Fruit fly (Drosophila melanogaster) whole organism, prepupa: ENCODE measurements around the gene CG31817.

Source experiments
- Blimp-1 ChIP-seq: fragments of 200-800 bp; sonication (Bioruptor generic); optimal IDR thresholded peaks from 3 replicates; lab custom pipeline; 2017; ENCODE audit warnings: missing biosample characterization, missing genetic modification characterization, mild to moderate bottlenecking, moderate library complexity, missing genetic modification reagents
- CG10631 ChIP-seq: fragments of 200-800 bp; sonication (Bioruptor generic); optimal IDR thresholded peaks from 2 replicates; lab custom pipeline; 2016; ENCODE audit warnings: missing biosample characterization, missing genetic modification characterization
- CG10669 ChIP-seq: fragments of 200-800 bp; sonication (Bioruptor generic); optimal IDR thresholded peaks from 3 replicates; lab custom pipeline; 2018; ENCODE audit warnings: missing biosample characterization, mild to moderate bottlenecking, missing genetic modification characterization, moderate library complexity
- CG11294 ChIP-seq: fragments of 200-800 bp; sonication (Bioruptor generic); IDR thresholded peaks from 2 replicates; pipeline ENCODE4 v1.3.6; 2022; ENCODE audit warnings: missing biosample characterization, missing genetic modification characterization
- CG11762 ChIP-seq: fragments of 200-800 bp; sonication (Bioruptor generic); optimal IDR thresholded peaks from 3 replicates; lab custom pipeline; 2016; ENCODE audit warnings: missing biosample characterization, missing genetic modification characterization; ENCODE audit not compliant: insufficient read depth
- CG15336 ChIP-seq: fragments of 200-800 bp; sonication (Bioruptor generic); IDR thresholded peaks from 2 replicates; pipeline ENCODE4 v1.3.6; 2022; ENCODE audit warnings: missing biosample characterization, missing genetic modification characterization
- CG1621 ChIP-seq: fragments of 200-800 bp; sonication (Bioruptor generic); optimal IDR thresholded peaks from 3 replicates; lab custom pipeline; 2018; ENCODE audit warnings: missing biosample characterization, mild to moderate bottlenecking, missing genetic modification characterization
- CG31627 ChIP-seq: fragments of 200-800 bp; sonication (Bioruptor generic); optimal IDR thresholded peaks from 3 replicates; lab custom pipeline; 2016; ENCODE audit warnings: missing biosample characterization, missing genetic modification characterization
- CG34406 ChIP-seq: fragments of 200-800 bp; sonication (Bioruptor generic); optimal IDR thresholded peaks from 3 replicates; lab custom pipeline; 2016; ENCODE audit warnings: missing biosample characterization, missing genetic modification characterization
- CG3919 ChIP-seq: fragments of 200-800 bp; sonication (Bioruptor generic); optimal IDR thresholded peaks from 3 replicates; lab custom pipeline; 2016; ENCODE audit warnings: missing biosample characterization, missing genetic modification characterization
- CG4318 ChIP-seq: fragments of 200-800 bp; sonication (Bioruptor generic); optimal IDR thresholded peaks from 3 replicates; lab custom pipeline; 2017; ENCODE audit warnings: missing biosample characterization, mild to moderate bottlenecking, missing genetic modification characterization
- CG6163 ChIP-seq: fragments of 200-800 bp; sonication (Bioruptor generic); IDR thresholded peaks from 3 replicates; pipeline ENCODE4 v1.3.6; 2022; ENCODE audit warnings: missing biosample characterization, missing genetic modification characterization
- CG6276 ChIP-seq: fragments of 200-800 bp; sonication (Bioruptor generic); optimal IDR thresholded peaks from 2 replicates; lab custom pipeline; 2017; ENCODE audit warnings: missing biosample characterization, mild to moderate bottlenecking, missing genetic modification characterization
- CG6792 ChIP-seq: fragments of 200-800 bp; sonication (Bioruptor generic); optimal IDR thresholded peaks from 3 replicates; lab custom pipeline; 2016; ENCODE audit warnings: missing biosample characterization, missing genetic modification characterization
- CG7368 ChIP-seq: fragments of 200-800 bp; sonication (Bioruptor generic); optimal IDR thresholded peaks from 3 replicates; lab custom pipeline; 2016; ENCODE audit warnings: missing biosample characterization, missing genetic modification characterization
- CG8319 ChIP-seq: fragments of 200-800 bp; sonication (Bioruptor generic); optimal IDR thresholded peaks from 3 replicates; lab custom pipeline; 2016; ENCODE audit warnings: missing biosample characterization, missing genetic modification characterization
- CG9139 ChIP-seq: fragments of 200-800 bp; sonication (Bioruptor generic); optimal IDR thresholded peaks from 3 replicates; lab custom pipeline; 2017; ENCODE audit warnings: missing biosample characterization, mild to moderate bottlenecking, missing genetic modification characterization
- Eip93F ChIP-seq: fragments of 200-800 bp; sonication (Bioruptor generic); optimal IDR thresholded peaks from 2 replicates; lab custom pipeline; 2016; ENCODE audit warnings: missing biosample characterization, mild to moderate bottlenecking, missing genetic modification characterization
- Gug ChIP-seq: fragments of 200-800 bp; sonication (Bioruptor generic); IDR thresholded peaks from 2 replicates; pipeline ENCODE4 v1.3.6; 2022; ENCODE audit warnings: missing biosample characterization, missing genetic modification characterization
- Hr38 ChIP-seq: sonication (Bioruptor generic); optimal IDR thresholded peaks from 2 replicates; lab custom pipeline; 2016; ENCODE audit warnings: missing biosample characterization, missing genetic modification characterization
- Hr39 ChIP-seq: fragments of 200-800 bp; sonication (Bioruptor generic); optimal IDR thresholded peaks from 2 replicates; lab custom pipeline; 2016; ENCODE audit warnings: missing biosample characterization, missing genetic modification characterization
- Hr4 ChIP-seq: fragments of 200-800 bp; sonication (Bioruptor generic); optimal IDR thresholded peaks from 3 replicates; lab custom pipeline; 2016; ENCODE audit warnings: missing biosample characterization, missing genetic modification characterization
- Lpt ChIP-seq: fragments of 200-800 bp; sonication (Bioruptor generic); optimal IDR thresholded peaks from 3 replicates; lab custom pipeline; 2016; ENCODE audit warnings: missing biosample characterization, missing genetic modification characterization
- Met ChIP-seq: fragments of 200-800 bp; sonication (Bioruptor generic); optimal IDR thresholded peaks from 3 replicates; lab custom pipeline; 2016; ENCODE audit warnings: missing biosample characterization, missing genetic modification characterization
- Smox ChIP-seq: fragments of 200-800 bp; sonication (Bioruptor generic); optimal IDR thresholded peaks from 3 replicates; lab custom pipeline; 2016; ENCODE audit warnings: missing biosample characterization, missing genetic modification characterization
- Sox102F ChIP-seq: fragments of 200-800 bp; sonication (Bioruptor generic); optimal IDR thresholded peaks from 2 replicates; lab custom pipeline; 2016; ENCODE audit warnings: missing biosample characterization, mild to moderate bottlenecking, missing genetic modification characterization
- Sox14 ChIP-seq: fragments of 200-800 bp; sonication (Bioruptor generic); optimal IDR thresholded peaks from 3 replicates; lab custom pipeline; 2016; ENCODE audit warnings: missing biosample characterization, missing genetic modification characterization
- Sox15 ChIP-seq: fragments of 200-800 bp; sonication (Bioruptor generic); optimal IDR thresholded peaks from 3 replicates; lab custom pipeline; 2016; ENCODE audit warnings: missing biosample characterization, missing genetic modification characterization
- achi ChIP-seq: fragments of 200-800 bp; sonication (Bioruptor generic); optimal IDR thresholded peaks from 3 replicates; lab custom pipeline; 2016; ENCODE audit warnings: missing biosample characterization, missing genetic modification characterization
- acj6 ChIP-seq: fragments of 200-800 bp; sonication (Bioruptor generic); optimal IDR thresholded peaks from 3 replicates; lab custom pipeline; 2016; ENCODE audit warnings: missing biosample characterization, missing genetic modification characterization
- cyc ChIP-seq: fragments of 200-800 bp; sonication (Bioruptor generic); optimal IDR thresholded peaks from 3 replicates; lab custom pipeline; 2016; ENCODE audit warnings: missing biosample characterization, missing genetic modification characterization
- dac ChIP-seq: fragments of 200-800 bp; sonication (Bioruptor generic); optimal IDR thresholded peaks from 2 replicates; lab custom pipeline; 2017; ENCODE audit warnings: missing biosample characterization, mild to moderate bottlenecking, missing genetic modification characterization
- dsx ChIP-seq: fragments of 200-800 bp; optimal IDR thresholded peaks from 3 replicates; lab custom pipeline; 2019; ENCODE audit warnings: missing biosample characterization, mild to moderate bottlenecking, missing genetic modification characterization, moderate library complexity; ENCODE audit not compliant: poor library complexity, severe bottlenecking
- esn ChIP-seq: fragments of 200-800 bp; sonication (Bioruptor generic); optimal IDR thresholded peaks from 2 replicates; lab custom pipeline; 2016; ENCODE audit warnings: missing biosample characterization, mild to moderate bottlenecking, missing genetic modification characterization, moderate library complexity
- fd85E ChIP-seq: fragments of 200-800 bp; sonication (Bioruptor generic); optimal IDR thresholded peaks from 3 replicates; lab custom pipeline; 2016; ENCODE audit warnings: missing biosample characterization, missing genetic modification characterization
- fkh ChIP-seq: fragments of 200-800 bp; sonication (Bioruptor generic); optimal IDR thresholded peaks from 3 replicates; lab custom pipeline; 2017; ENCODE audit warnings: missing biosample characterization, mild to moderate bottlenecking, missing genetic modification characterization, moderate library complexity
- lz ChIP-seq: fragments of 200-800 bp; sonication (Bioruptor generic); optimal IDR thresholded peaks from 3 replicates; lab custom pipeline; 2016; ENCODE audit warnings: missing biosample characterization, missing genetic modification characterization
- net ChIP-seq: fragments of 200-800 bp; sonication (Bioruptor generic); optimal IDR thresholded peaks from 3 replicates; lab custom pipeline; 2016; ENCODE audit warnings: missing biosample characterization, missing genetic modification characterization
- salr ChIP-seq, 2 experiments: fragments of 200-800 bp; sonication (Bioruptor generic); optimal IDR thresholded peaks; 3 replicates each; lab custom pipeline; 2016 to 2018; ENCODE audit warnings: missing biosample characterization in 2 of 2, missing genetic modification characterization in 2 of 2, mild to moderate bottlenecking in 1 of 2
- ss ChIP-seq, 2 experiments: fragments of 200-800 bp; sonication (Bioruptor generic); optimal IDR thresholded peaks; 2 replicates in 1 of 2; 3 replicates in 1 of 2; lab custom pipeline; 2017 to 2018; ENCODE audit warnings: mild to moderate bottlenecking in 2 of 2, missing biosample characterization in 2 of 2, missing genetic modification characterization in 2 of 2, moderate library complexity in 1 of 2
- topi ChIP-seq: fragments of 200-800 bp; sonication (Bioruptor generic); optimal IDR thresholded peaks from 3 replicates; lab custom pipeline; 2016; ENCODE audit warnings: missing biosample characterization, missing genetic modification characterization
- vri ChIP-seq: fragments of 200-800 bp; sonication (Bioruptor generic); optimal IDR thresholded peaks from 3 replicates; lab custom pipeline; 2016; ENCODE audit warnings: missing biosample characterization, mild to moderate bottlenecking, missing genetic modification characterization

CG31817 gene

dm6 chr2L:16287602-16288392 is 49.9 kb downstream of the CG31817 start, which contains the start of the genes crp and pkaap (continued):
- TF ChIP-seq Smox (peak; percentile 77), CG11762 (no peak), dac (peak; percentile 27), CG31627 (peak; percentile 83), Gug (no peak), CG7368 (GFP tag; lab: Kevin White, UChicago) (peak; percentile 53), Hr4 (GFP tag; lab: Kevin White, UChicago) (peak; percentile 49), Sox102F (no peak), Met (GFP tag; lab: Kevin White, UChicago) (peak; percentile 74), CG9139 (peak; percentile 57), Hr38 (GFP tag; lab: Kevin White, UChicago) (no peak), CG6163 (GFP tag; lab: Robert Waterston, UW) (no peak), acj6 (GFP tag; lab: Kevin White, UChicago) (peak; percentile 63), dsx (GFP tag; lab: Kevin White, UChicago) (peak; percentile 69), achi (peak; percentile 21), net (GFP tag; lab: Kevin White, UChicago) (peak; percentile 52), cyc (GFP tag; lab: Kevin White, UChicago) (peak; percentile 81), CG34406 (GFP tag; lab: Kevin White, UChicago) (no peak), topi (GFP tag; lab: Kevin White, UChicago) (peak; percentile 54), CG10631 (GFP tag; lab: Kevin White, UChicago) (peak; percentile 34), salr (GFP tag; optimal IDR thresholded peaks at IDR 0.05; lab: Kevin White, UChicago) (peak in 1 of 2 experiments; percentile 27), Sox14 (GFP tag; lab: Kevin White, UChicago) (peak; percentile 62), CG4318 (GFP tag; lab: Kevin White, UChicago) (no peak), Lpt (no peak), CG6792 (GFP tag; lab: Kevin White, UChicago) (peak; percentile 41), CG1621 (tag; lab: Kevin White, UChicago) (peak; percentile 65)

DNA sequence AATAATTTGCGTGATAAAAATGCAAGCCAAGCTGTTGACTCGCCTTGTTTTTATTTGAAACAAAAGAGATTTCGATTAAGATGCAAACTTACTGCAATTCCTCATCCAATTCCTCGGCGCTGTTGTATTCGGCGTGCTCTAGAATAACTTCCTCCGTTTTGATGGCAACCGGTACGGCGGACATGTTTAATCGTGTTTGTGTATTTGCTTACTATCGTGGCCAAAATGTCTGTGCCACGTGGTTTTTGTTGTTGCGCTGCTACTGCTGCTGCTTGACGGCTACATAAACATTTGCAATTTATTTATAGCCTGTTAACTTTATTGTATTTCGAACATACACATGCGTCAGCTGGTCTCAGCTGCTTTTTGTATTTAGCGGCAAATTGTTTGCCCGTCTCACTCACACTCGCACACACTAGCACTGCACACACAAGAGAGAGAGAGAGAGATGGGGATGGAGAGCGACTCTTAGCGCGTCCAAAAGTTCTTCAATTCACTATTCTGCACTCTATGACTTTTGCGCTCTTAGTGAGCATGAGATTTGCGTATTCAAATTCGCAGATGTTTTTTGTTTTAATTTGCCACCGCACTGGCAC is 50.6 kb downstream of the CG31817 start:
- TF ChIP-seq CG6276 (GFP tag; lab: Kevin White, UChicago) (peak; percentile 24), Sox15 (no peak), topi (GFP tag; lab: Kevin White, UChicago) (no peak), CG10669 (GFP tag; lab: Kevin White, UChicago) (no peak), Sox14 (GFP tag; lab: Kevin White, UChicago) (no peak), Hr39 (GFP tag; lab: Kevin White, UChicago) (no peak), Eip93F (no peak), fkh (GFP tag; lab: Kevin White, UChicago) (peak; percentile 14), Sox102F (no peak)

- TF ChIP-seq Hr38 (GFP tag; lab: Kevin White, UChicago): peak; percentile 14
- peak; percentile 48 for TF ChIP-seq vri (GFP tag; lab: Kevin White, UChicago)
- TF ChIP-seq CG8319 (GFP tag; lab: Kevin White, UChicago): peak; percentile 51
- TF ChIP-seq CG10631 (GFP tag; lab: Kevin White, UChicago): peak; percentile 81
- peak; percentile 69 for TF ChIP-seq lz
- TF ChIP-seq Sox102F: peak; percentile 65
- peak; percentile 71 for TF ChIP-seq dsx (GFP tag; lab: Kevin White, UChicago)
- peak; percentile 80 for TF ChIP-seq net (GFP tag; lab: Kevin White, UChicago)
- TF ChIP-seq CG6792 (GFP tag; lab: Kevin White, UChicago): peak; percentile 61
- peak; percentile 62 for TF ChIP-seq esn (GFP tag; lab: Kevin White, UChicago)
- no peak for TF ChIP-seq Eip93F
- TF ChIP-seq topi (GFP tag; lab: Kevin White, UChicago): peak; percentile 66
- TF ChIP-seq CG1621 (tag; lab: Kevin White, UChicago): peak; percentile 52
- peak; percentile 81 for TF ChIP-seq Sox14 (GFP tag; lab: Kevin White, UChicago)
- no peak for TF ChIP-seq Blimp-1 (GFP tag; lab: Kevin White, UChicago)
- TF ChIP-seq salr (GFP tag; optimal IDR thresholded peaks at IDR 0.05; lab: Kevin White, UChicago): peak; percentile 46 to 79
- TF ChIP-seq Met (GFP tag; lab: Kevin White, UChicago): peak; percentile 68
- peak; percentile 68 for TF ChIP-seq Hr39 (GFP tag; lab: Kevin White, UChicago)
- no peak for TF ChIP-seq CG11294 (GFP tag; lab: Robert Waterston, UW)
- TF ChIP-seq cyc (GFP tag; lab: Kevin White, UChicago): peak; percentile 45
- no peak for TF ChIP-seq CG15336 (GFP tag; lab: Robert Waterston, UW)
- TF ChIP-seq CG3919: peak; percentile 77
- TF ChIP-seq ss (GFP tag; optimal IDR thresholded peaks at IDR 0.05; lab: Kevin White, UChicago): peak; percentile 58 to 60
- TF ChIP-seq fkh (GFP tag; lab: Kevin White, UChicago): peak; percentile 57
- TF ChIP-seq Smox: peak; percentile 53
- TF ChIP-seq CG34406 (GFP tag; lab: Kevin White, UChicago): peak; percentile 65
- no peak for TF ChIP-seq fd85E (GFP tag; lab: Kevin White, UChicago)
These were observed 51.2 kb downstream of the CG31817 start for dm6 chr2L:16286360-16287005.
